Fruit fly (Drosophila melanogaster): ENCODE results near the gene Arfrp1.

Arfrp1 gene

dm6 chrX:9136776-9137550 lies 30.1 kb downstream of the Arfrp1 start:
- TF ChIP-seq noc (tag; optimal IDR thresholded peaks at IDR 0.05) = no peak

- no peak for TF ChIP-seq noc (tag; optimal IDR thresholded peaks at IDR 0.05)
Measured at dm6 chrX:9139138-9139537, 32.3 kb downstream of the Arfrp1 start.

- no peak for TF ChIP-seq noc (tag; optimal IDR thresholded peaks at IDR 0.05)
Measured at dm6 chrX:9141219-9141618, 34.4 kb downstream of the Arfrp1 start.

DNA sequence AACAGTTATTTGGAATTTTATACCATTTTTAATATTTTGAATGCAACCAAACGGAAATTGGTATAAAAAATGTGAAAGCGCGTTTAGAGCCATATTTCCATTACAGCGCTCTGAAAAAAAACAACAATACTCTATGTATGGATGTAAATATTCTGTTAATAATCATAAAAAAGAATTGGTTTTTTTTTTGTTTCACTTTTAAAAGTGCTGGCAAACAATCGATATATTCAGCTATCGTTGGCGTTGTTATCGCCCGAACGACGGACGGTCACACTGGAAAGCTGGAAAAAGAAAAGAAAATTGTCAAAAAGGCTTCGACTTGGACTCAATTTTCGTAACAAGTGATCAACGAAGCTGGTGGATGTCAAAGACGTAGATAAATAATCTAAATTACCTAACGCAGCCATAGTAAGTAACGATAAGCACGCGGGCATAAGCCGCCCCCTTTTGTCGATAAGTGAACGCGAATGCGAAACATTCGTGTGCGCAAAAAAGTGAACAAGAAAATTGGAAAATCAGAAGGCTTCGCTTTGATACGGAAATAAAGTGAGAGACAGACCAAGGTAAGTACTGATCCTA lies 35.4 kb downstream of the Arfrp1 start, which contains the start of gene CG7065:
TSS of gene CG7065 (plus strand) at position 270 of the 579 bp plus-strand sequence.
- TF ChIP-seq noc (tag; optimal IDR thresholded peaks at IDR 0.05) = no peak

- TF ChIP-seq noc (tag; optimal IDR thresholded peaks at IDR 0.05) = no peak
Measured at dm6 chrX:9148989-9149522, 42.2 kb downstream of the Arfrp1 start, which contains the start of the genes fh and Bap111. Gene fh, minus strand, starts transcription at chrX:9149071. Gene Bap111, plus strand, starts transcription at chrX:9149309.

DNA sequence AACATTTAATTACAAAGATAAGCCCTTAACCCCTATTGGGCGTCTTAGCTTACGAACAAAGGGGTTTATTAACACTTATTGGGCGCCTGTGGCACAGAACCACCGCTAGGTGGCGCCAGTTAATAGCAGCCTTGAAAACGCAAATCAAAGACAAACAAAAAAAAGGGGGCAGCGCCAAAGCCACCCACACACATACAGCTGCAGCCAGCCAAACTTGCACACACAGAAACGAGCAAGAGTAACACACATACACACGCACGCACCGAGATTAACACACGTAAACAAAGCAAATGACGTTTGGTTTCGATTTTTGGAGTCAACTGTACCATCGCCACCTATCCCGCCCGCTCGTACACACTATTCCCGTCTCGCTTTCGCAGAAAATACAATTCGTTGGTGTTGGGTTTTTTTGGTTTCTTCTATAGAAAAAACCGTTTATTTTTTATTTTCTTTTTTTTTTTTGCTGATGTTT lies 45.3 kb downstream of the Arfrp1 start:
- TF ChIP-seq noc (tag; optimal IDR thresholded peaks at IDR 0.05) = peak; percentile 51

DNA sequence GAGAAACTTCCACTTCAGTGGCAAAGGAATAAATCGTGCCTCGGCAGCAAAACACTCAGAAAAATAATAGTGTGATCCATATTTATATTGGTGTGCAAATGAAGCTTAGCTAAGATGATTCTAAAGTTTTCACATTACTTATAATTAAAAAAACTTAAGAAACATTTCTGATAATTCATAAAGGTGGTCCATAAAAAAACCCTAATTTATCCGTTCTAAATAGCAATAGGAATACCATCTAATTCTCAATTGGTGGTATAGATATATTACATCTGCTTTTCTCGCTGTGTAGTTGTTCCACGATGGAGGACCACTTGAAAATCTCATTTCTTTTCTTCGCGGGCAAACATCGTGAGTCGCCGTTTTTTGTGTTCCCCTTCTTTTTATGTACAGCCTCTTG lies 48.3 kb downstream of the Arfrp1 start:
- TF ChIP-seq noc (tag; optimal IDR thresholded peaks at IDR 0.05) = peak; percentile 26

dm6 chrX:9155715-9156387 lies 49.0 kb downstream of the Arfrp1 start:
- TF ChIP-seq noc (tag; optimal IDR thresholded peaks at IDR 0.05) = no peak

DNA sequence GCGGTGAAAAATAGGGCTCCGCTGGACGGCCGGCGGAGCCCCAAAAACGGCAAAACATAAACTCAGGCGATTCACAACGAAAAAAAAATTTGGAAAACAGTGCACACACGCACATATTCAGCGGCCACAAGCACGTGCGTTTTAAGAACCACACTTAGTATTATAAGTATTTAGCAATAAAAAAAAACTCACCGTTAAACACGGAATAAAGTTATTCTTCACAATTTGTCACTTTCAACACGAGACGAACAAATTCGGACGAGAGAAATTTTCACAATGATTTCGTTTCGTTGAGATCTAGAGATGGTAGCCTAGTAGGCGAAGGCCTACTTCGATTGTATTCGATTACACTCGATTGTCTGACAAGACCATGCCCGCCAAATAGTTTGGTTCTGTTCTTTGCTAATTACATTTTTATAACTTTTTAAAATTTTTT lies 49.5 kb downstream of the Arfrp1 start, which contains the start of gene His3.3B:
TSS of gene His3.3B (minus strand) at position 282 of the 436 bp plus-strand sequence.
- TF ChIP-seq noc (tag; optimal IDR thresholded peaks at IDR 0.05) = peak; percentile 71
